Worm (Caenorhabditis elegans): Measurements from ENCODE around the gene F13A7.12.

F13A7.12 gene

DNA sequence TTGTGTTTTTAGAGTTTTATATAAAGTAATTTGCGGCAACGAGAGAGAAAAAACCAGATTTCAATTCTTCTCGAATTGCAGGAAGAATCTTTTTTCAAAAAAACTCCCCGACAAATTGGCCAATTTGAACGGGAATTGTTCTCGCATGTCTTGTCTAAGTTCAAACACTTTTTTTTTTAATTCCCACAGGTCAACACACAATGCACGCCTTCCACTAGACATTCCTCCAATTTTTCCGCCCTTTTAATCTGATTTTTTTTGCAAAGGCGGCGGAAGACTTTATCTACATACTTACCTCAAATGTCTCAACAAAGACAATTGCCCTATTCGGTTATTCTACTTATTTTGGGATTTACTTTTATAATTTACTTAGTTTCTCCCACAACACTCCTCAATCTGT is 11.8 kb downstream of the F13A7.12 start, which contains the start of gene F26D2.3 (continued):
- TF ChIP-seq ama-1 (optimal IDR thresholded peaks at IDR 0.05) (no peak), ama-1 (GFP tag; optimal IDR thresholded peaks at IDR 0.05) (no peak), attf-6 (GFP tag; IDR thresholded peaks at IDR 0.05) (no peak), madf-6 (GFP tag; IDR thresholded peaks at IDR 0.05) (no peak)

DNA sequence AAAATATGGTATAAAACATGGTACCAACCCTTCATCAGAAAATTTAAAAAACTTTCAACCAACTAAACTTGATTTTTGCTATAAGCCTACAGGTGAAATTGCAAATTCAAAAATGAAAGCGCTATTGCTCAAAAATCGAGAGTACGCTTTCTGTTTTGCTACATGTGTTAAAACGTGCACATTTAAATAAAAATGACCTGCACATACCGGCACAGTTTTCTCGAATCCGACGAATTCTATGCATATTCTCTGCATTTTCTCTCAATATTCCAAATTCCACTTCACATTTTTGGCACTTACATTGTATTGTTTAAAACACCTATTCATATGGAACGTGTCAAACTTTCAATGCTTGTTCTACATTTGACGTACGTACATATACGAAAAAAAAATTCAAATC is 14.7 kb downstream of the F13A7.12 start, which contains the start of gene srh-145:
srh-145 (plus strand) TSS at position 193 of the 400 bp plus-strand sequence.
- TF ChIP-seq zim-3 (tag; optimal IDR thresholded peaks at IDR 0.05): no peak

DNA sequence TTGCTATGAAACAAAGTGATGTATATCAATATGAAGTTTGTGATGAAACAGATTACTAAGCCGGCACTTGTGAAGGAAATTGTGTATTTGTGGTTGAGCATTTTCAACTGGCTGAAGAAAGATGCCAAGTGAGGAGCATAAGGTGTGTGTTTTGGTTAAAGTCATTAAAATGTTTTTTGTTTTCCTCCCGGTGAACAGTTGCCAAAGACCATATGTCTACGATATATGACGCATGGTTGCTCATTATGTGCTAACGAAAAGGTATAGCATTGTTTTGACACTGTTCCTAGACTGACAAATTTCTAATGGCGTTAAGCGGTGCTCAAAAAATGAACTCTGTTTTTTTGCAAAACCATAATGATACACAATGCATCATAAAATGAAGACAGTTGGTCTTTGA is 21.2 kb downstream of the F13A7.12 start, which contains the start of gene str-55:
str-55 (minus strand) TSS at position 101 of the 400 bp plus-strand sequence.
- TF ChIP-seq nfya-2 (GFP tag; IDR thresholded peaks at IDR 0.05): no peak
- no peak for TF ChIP-seq F39B2.1 (GFP tag; IDR thresholded peaks at IDR 0.05)
- no peak for TF ChIP-seq B0261.1 (tag; optimal IDR thresholded peaks at IDR 0.05)
- no peak for TF ChIP-seq unc-130 (GFP tag; optimal IDR thresholded peaks at IDR 0.05)
- TF ChIP-seq T26A5.8 (tag; optimal IDR thresholded peaks at IDR 0.05): no peak
- no peak for TF ChIP-seq F57C9.4 (tag; optimal IDR thresholded peaks at IDR 0.05)
- no peak for TF ChIP-seq rec-8 (tag; optimal IDR thresholded peaks at IDR 0.05)
- no peak for TF ChIP-seq cebp-1 (GFP tag; IDR thresholded peaks at IDR 0.05)
- no peak for TF ChIP-seq cebp-1 (tag; optimal IDR thresholded peaks at IDR 0.05)

DNA sequence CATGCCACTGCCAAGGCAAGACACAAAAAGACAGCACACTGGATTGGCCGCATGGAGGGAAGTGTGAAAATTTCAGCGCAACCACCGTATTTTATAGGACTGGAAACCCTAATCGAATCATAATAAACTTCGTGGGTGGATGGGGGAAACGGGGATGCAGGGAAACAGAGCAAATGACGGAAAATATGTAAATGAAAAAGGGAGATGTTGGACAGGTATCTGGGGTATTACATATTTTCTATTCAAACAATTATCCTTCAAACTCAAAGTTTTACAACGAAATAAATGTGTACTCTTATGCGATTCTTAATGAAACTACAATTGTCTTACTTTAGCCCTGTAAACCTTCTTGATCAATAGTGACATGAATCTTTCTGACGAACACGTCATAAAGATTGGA is 23.9 kb downstream of the F13A7.12 start, which contains the start of gene F26D2.16:
F26D2.16 (minus strand) TSS at position 101 of the 400 bp plus-strand sequence.
- TF ChIP-seq unc-130 (GFP tag; optimal IDR thresholded peaks at IDR 0.05) (no peak), lin-54 (GFP tag; optimal IDR thresholded peaks at IDR 0.05) (no peak), B0019.2 (GFP tag; conservative IDR thresholded peaks at IDR 0.05) (no peak), pbrm-1 (GFP tag; IDR thresholded peaks at IDR 0.05) (no peak), K12H6.12 (tag; optimal IDR thresholded peaks at IDR 0.05) (no peak), attf-5 (GFP tag; optimal IDR thresholded peaks at IDR 0.05) (no peak), T26A5.8 (tag; optimal IDR thresholded peaks at IDR 0.05) (no peak), nfya-2 (GFP tag; IDR thresholded peaks at IDR 0.05) (no peak), gei-17 (GFP tag; optimal IDR thresholded peaks at IDR 0.05) (no peak), atf-7 (tag; optimal IDR thresholded peaks at IDR 0.05) (no peak), ztf-28 (GFP tag; IDR thresholded peaks at IDR 0.05) (no peak), lin-26 (GFP tag; IDR thresholded peaks at IDR 0.05) (no peak), snpc-3.4 (tag; optimal IDR thresholded peaks at IDR 0.05) (no peak)

DNA sequence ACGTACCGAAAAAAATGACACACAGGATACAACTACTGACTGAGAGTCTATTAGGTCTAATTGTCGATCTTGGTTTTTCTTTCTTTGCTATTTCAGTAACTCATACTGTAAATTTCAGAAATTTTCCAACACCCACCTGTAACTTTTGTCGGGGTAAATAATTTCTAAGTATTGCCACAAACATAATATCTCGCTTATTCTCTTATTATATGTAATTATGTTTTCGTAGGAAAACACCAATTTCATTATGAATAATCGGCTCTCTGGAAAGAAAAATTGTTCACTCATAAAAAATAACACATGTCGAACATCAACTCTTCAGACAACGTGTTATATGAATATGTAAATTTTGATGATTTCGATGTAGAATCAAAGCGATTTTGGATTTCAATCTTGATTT is 24.9 kb downstream of the F13A7.12 start, which contains the start of gene srw-48:
srw-48 (plus strand) TSS at position 301 of the 400 bp plus-strand sequence.
- no peak for TF ChIP-seq bed-2 (GFP tag; IDR thresholded peaks at IDR 0.05)
- TF ChIP-seq Y95B8A.8 (GFP tag; IDR thresholded peaks at IDR 0.05): no peak
- TF ChIP-seq ztf-25 (GFP tag; IDR thresholded peaks at IDR 0.05): no peak
- TF ChIP-seq lin-35 (GFP tag; optimal IDR thresholded peaks at IDR 0.05): no peak
- no peak for TF ChIP-seq snpc-3.4 (tag; optimal IDR thresholded peaks at IDR 0.05)
- no peak for TF ChIP-seq atf-7 (tag; optimal IDR thresholded peaks at IDR 0.05)
- TF ChIP-seq F33H1.4 (GFP tag; IDR thresholded peaks at IDR 0.05): no peak
- TF ChIP-seq rcor-1 (GFP tag; IDR thresholded peaks at IDR 0.05): no peak
- no peak for TF ChIP-seq F37B4.10 (GFP tag; IDR thresholded peaks at IDR 0.05)
- TF ChIP-seq madf-10 (tag; optimal IDR thresholded peaks at IDR 0.05): no peak
- TF ChIP-seq nfya-1 (tag; optimal IDR thresholded peaks at IDR 0.05; ENCODE audit: borderline replicate concordance, insufficient read depth): no peak

Data from whole organism, young adult.